Fruit fly (Drosophila melanogaster) whole organism, wandering third instar larva: ENCODE data around the gene CG6287.

Experiments
- Abd-B ChIP-seq: fragments of >200 bp; optimal IDR thresholded peaks from 2 replicates; lab custom pipeline; 2017; ENCODE audit warnings: missing biosample characterization, missing genetic modification characterization
- CrebA ChIP-seq: fragments of 200-800 bp; sonication (Bioruptor generic); optimal IDR thresholded peaks from 2 replicates; lab custom pipeline; 2016; ENCODE audit warnings: missing biosample characterization, mild to moderate bottlenecking, missing genetic modification characterization, borderline replicate concordance
- Dfd ChIP-seq: fragments of >200 bp; optimal IDR thresholded peaks from 2 replicates; lab custom pipeline; 2017; ENCODE audit warnings: missing biosample characterization, missing genetic modification characterization
- Dif ChIP-seq: fragments of 200-275, 200-300 bp; sonication (Bioruptor generic); optimal IDR thresholded peaks from 2 replicates; lab custom pipeline; 2018; ENCODE audit warnings: missing biosample characterization, missing genetic modification characterization; ENCODE audit not compliant: partially characterized antibody
- HLH106 ChIP-seq: fragments of 200-800 bp; optimal IDR thresholded peaks from 3 replicates; lab custom pipeline; 2019; ENCODE audit warnings: missing biosample characterization, mild to moderate bottlenecking, missing genetic modification characterization, moderate library complexity
- Hnf4 ChIP-seq: fragments of 200-800 bp; sonication (Bioruptor generic); optimal IDR thresholded peaks from 2 replicates; lab custom pipeline; 2016; ENCODE audit warnings: missing biosample characterization, mild to moderate bottlenecking, missing genetic modification characterization
- Hr78 ChIP-seq: fragments of >200 bp; optimal IDR thresholded peaks from 2 replicates; lab custom pipeline; 2017; ENCODE audit warnings: missing biosample characterization, missing genetic modification characterization
- Hr83 ChIP-seq: fragments of 200-300 bp; sonication (Bioruptor generic); optimal IDR thresholded peaks from 2 replicates; lab custom pipeline; 2016; ENCODE audit warnings: missing biosample characterization, mild to moderate bottlenecking, missing genetic modification characterization, moderate library complexity; ENCODE audit not compliant: poor library complexity, severe bottlenecking
- Jra ChIP-seq: sonication (Bioruptor generic); optimal IDR thresholded peaks from 2 replicates; lab custom pipeline; 2016; ENCODE audit warnings: missing biosample characterization, missing genetic modification characterization
- Mio ChIP-seq: sonication (Bioruptor generic); optimal IDR thresholded peaks from 2 replicates; lab custom pipeline; 2016; ENCODE audit warnings: missing biosample characterization, missing genetic modification characterization
- Myc ChIP-seq: fragments of >200 bp; optimal IDR thresholded peaks from 2 replicates; lab custom pipeline; 2017
- OdsH ChIP-seq: fragments of 200-800 bp; sonication (Bioruptor generic); optimal IDR thresholded peaks from 2 replicates; lab custom pipeline; 2016; ENCODE audit warnings: missing biosample characterization, mild to moderate bottlenecking, missing genetic modification characterization
- Rel ChIP-seq, 2 experiments: fragments of 200-800 bp; sonication (Bioruptor generic) in 1 of 2; optimal IDR thresholded peaks; 2 replicates in 1 of 2; 3 replicates in 1 of 2; lab custom pipeline; 2016 to 2019; ENCODE audit warnings: mild to moderate bottlenecking in 2 of 2, missing biosample characterization in 2 of 2, missing genetic modification characterization in 2 of 2, moderate library complexity in 1 of 2
- Sp1 ChIP-seq: fragments of 200-800 bp; sonication (Bioruptor generic); optimal IDR thresholded peaks from 3 replicates; lab custom pipeline; 2019; ENCODE audit warnings: missing biosample characterization, mild to moderate bottlenecking, missing genetic modification characterization, moderate library complexity
- br ChIP-seq: fragments of 200-800 bp; sonication (Bioruptor generic); optimal IDR thresholded peaks from 2 replicates; lab custom pipeline; 2016; ENCODE audit warnings: missing biosample characterization, missing genetic modification characterization
- brk ChIP-seq: fragments of 200-800 bp; sonication (Bioruptor generic); optimal IDR thresholded peaks from 2 replicates; lab custom pipeline; 2016; ENCODE audit warnings: missing biosample characterization, mild to moderate bottlenecking, missing genetic modification characterization
- dl ChIP-seq, 2 experiments: fragments of 175-275, 200-275 bp in 1 of 2; fragments of 200-275 bp in 1 of 2; sonication (Bioruptor generic); optimal IDR thresholded peaks; lab custom pipeline; 2018; ENCODE audit warnings: mild to moderate bottlenecking in 2 of 2, missing biosample characterization in 2 of 2, missing genetic modification characterization in 2 of 2, moderate library complexity in 2 of 2; ENCODE audit not compliant: partially characterized antibody in 2 of 2, insufficient read depth in 1 of 2
- dmrt93B ChIP-seq: fragments of 200-800 bp; sonication (Bioruptor generic); optimal IDR thresholded peaks from 2 replicates; lab custom pipeline; 2018; ENCODE audit warnings: missing biosample characterization, mild to moderate bottlenecking, missing genetic modification characterization
- dsf ChIP-seq: sonication (Bioruptor generic); optimal IDR thresholded peaks from 2 replicates; lab custom pipeline; 2016; ENCODE audit warnings: missing biosample characterization, missing genetic modification characterization, borderline replicate concordance
- ey ChIP-seq: fragments of 200-800 bp; sonication (Bioruptor generic); optimal IDR thresholded peaks from 2 replicates; lab custom pipeline; 2016; ENCODE audit warnings: missing biosample characterization, missing genetic modification characterization
- fru ChIP-seq: fragments of 200-800 bp; sonication (Bioruptor generic); optimal IDR thresholded peaks from 3 replicates; lab custom pipeline; 2016; ENCODE audit warnings: missing biosample characterization, mild to moderate bottlenecking, missing genetic modification characterization
- h ChIP-seq: fragments of 200-800 bp; sonication (Bioruptor generic); optimal IDR thresholded peaks from 3 replicates; lab custom pipeline; 2016; ENCODE audit warnings: missing biosample characterization, mild to moderate bottlenecking, missing genetic modification characterization
- jim ChIP-seq: fragments of 175-275, 200-325 bp; sonication (Bioruptor generic); optimal IDR thresholded peaks from 2 replicates; lab custom pipeline; 2016; ENCODE audit warnings: missing biosample characterization, mild to moderate bottlenecking, missing genetic modification characterization
- lola ChIP-seq: fragments of >200 bp; optimal IDR thresholded peaks from 2 replicates; lab custom pipeline; 2017; ENCODE audit warnings: missing biosample characterization, missing genetic modification characterization
- psq ChIP-seq: fragments of 200-800 bp; sonication (Bioruptor generic); optimal IDR thresholded peaks from 3 replicates; lab custom pipeline; 2017; ENCODE audit warnings: missing biosample characterization, mild to moderate bottlenecking, missing genetic modification characterization, moderate library complexity
- rgr ChIP-seq: fragments of 200-800 bp; sonication (Bioruptor generic); optimal IDR thresholded peaks from 3 replicates; lab custom pipeline; 2016; ENCODE audit warnings: missing biosample characterization, mild to moderate bottlenecking, missing genetic modification characterization
- sage ChIP-seq: fragments of 200-800 bp; sonication (Bioruptor generic); optimal IDR thresholded peaks from 2 replicates; lab custom pipeline; 2016; ENCODE audit warnings: missing biosample characterization, mild to moderate bottlenecking, missing genetic modification characterization
- sv ChIP-seq: fragments of 200-800 bp; sonication (Bioruptor generic); optimal IDR thresholded peaks from 3 replicates; lab custom pipeline; 2016; ENCODE audit warnings: missing biosample characterization, missing genetic modification characterization
- woc ChIP-seq: sonication (Bioruptor generic); optimal IDR thresholded peaks from 2 replicates; lab custom pipeline; 2016; ENCODE audit warnings: missing biosample characterization, mild to moderate bottlenecking, missing genetic modification characterization

Gene CG6287

DNA sequence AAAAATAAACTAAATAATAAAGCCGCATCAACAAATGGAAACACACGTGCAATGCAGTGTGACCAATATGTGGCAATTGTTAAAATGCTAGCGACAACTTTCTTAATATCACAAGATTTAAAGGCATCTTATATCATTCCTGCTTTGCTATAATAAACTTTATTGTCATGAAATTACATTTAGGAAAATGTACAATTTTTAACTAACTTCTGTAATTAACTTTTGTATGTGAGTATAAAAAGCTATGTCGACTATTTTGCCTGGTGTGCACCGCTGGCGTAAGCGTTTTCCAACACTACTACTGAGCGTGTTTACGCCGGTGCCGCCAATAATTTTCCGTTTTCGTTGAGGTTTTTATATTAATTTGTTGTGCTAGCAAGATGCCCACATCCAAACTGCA is 32.0 kb downstream of the CG6287 start, which contains the start of the genes Csl4 and Nup160 (continued):
- TF ChIP-seq fru (GFP tag; lab: Kevin White, UChicago) = no peak
- TF ChIP-seq Hnf4 = no peak
- TF ChIP-seq Hr83 (GFP tag; lab: Kevin White, UChicago) = peak; percentile 82
- TF ChIP-seq Sp1 (GFP tag; lab: Kevin White, UChicago) = no peak
- TF ChIP-seq h = no peak
- TF ChIP-seq Jra = no peak
- TF ChIP-seq sage (GFP tag; lab: Kevin White, UChicago) = no peak
- TF ChIP-seq Dfd (GFP tag; lab: Kevin White, UChicago) = no peak
- peak; percentile 84 for TF ChIP-seq dsf
- peak; percentile 79 for TF ChIP-seq OdsH (GFP tag; lab: Kevin White, UChicago)
- TF ChIP-seq Hr78 (GFP tag; lab: Kevin White, UChicago) = no peak
- no peak for TF ChIP-seq br (GFP tag; lab: Kevin White, UChicago)
- no peak for TF ChIP-seq dl (GFP tag; optimal IDR thresholded peaks at IDR 0.05; lab: Kevin White, UChicago; ENCODE audit: insufficient read depth in 1 of 2, partially characterized antibody in 2 of 2)
- no peak for TF ChIP-seq CrebA
- TF ChIP-seq Dif (GFP tag; lab: Kevin White, UChicago) = no peak
- TF ChIP-seq Rel (GFP tag; optimal IDR thresholded peaks at IDR 0.05; lab: Kevin White, UChicago) = no peak
- TF ChIP-seq Rel (tag; optimal IDR thresholded peaks at IDR 0.05; lab: Kevin White, UChicago) = no peak
- peak; percentile 69 for TF ChIP-seq Myc (lab: Kevin White, UChicago)
- peak; percentile 86 for TF ChIP-seq woc (GFP tag; lab: Kevin White, UChicago)

dm6 chr2L:11121614-11122013 is 33.9 kb downstream of the CG6287 start, which contains the start of gene Dnaaf4:
Dnaaf4 (minus strand) TSS chr2L:11121714.
- no peak for TF ChIP-seq sage (GFP tag; lab: Kevin White, UChicago)
- no peak for TF ChIP-seq woc (GFP tag; lab: Kevin White, UChicago)
- no peak for TF ChIP-seq brk (GFP tag; lab: Kevin White, UChicago)
- TF ChIP-seq dmrt93B = no peak

DNA sequence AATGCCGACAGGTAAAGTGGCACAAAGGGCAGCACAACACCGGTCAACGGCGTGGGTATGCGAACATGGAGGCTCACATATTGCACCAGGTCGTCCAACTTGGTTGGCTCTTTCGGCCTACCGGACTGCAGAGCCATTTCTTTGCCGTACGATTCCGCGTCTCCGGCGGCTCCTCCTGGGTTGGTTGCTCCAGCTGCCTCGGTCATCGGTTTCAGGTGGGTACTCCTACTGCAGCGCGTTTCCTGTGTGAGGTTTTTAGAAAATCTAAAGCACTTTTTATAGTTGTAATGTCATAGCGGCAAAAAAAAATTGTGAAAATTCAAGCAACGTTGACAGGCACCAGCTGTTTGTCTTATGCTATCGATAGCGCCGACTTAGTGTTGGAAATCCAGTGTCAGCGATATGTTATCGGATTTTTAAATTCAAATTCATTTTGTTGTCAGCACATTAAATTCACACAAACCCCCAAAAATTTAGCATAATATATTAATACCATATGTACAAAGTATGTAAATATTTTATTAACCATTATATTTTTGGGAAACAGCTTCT is 35.5 kb downstream of the CG6287 start, which contains the start of gene CG6230:
Gene CG6230, minus strand, starts transcription at position 354 of the 552 bp plus-strand sequence.
- TF ChIP-seq Hr78 (GFP tag; lab: Kevin White, UChicago) (no peak), Hr83 (GFP tag; lab: Kevin White, UChicago) (peak; percentile 14), Dif (GFP tag; lab: Kevin White, UChicago) (no peak), brk (GFP tag; lab: Kevin White, UChicago) (no peak)

dm6 chr2L:11113714-11114113 is 41.8 kb downstream of the CG6287 start, which contains the start of gene Gr32a:
Gr32a (plus strand) TSS chr2L:11114014.
- TF ChIP-seq brk (GFP tag; lab: Kevin White, UChicago) (no peak), Dif (GFP tag; lab: Kevin White, UChicago) (no peak), br (GFP tag; lab: Kevin White, UChicago) (no peak), dl (GFP tag; optimal IDR thresholded peaks at IDR 0.05; lab: Kevin White, UChicago; ENCODE audit: insufficient read depth in 1 of 2, partially characterized antibody in 2 of 2) (no peak), rgr (no peak), fru (GFP tag; lab: Kevin White, UChicago) (no peak), lola (GFP tag; lab: Kevin White, UChicago) (no peak), woc (GFP tag; lab: Kevin White, UChicago) (no peak), Hr83 (GFP tag; lab: Kevin White, UChicago) (no peak), Abd-B (GFP tag; lab: Kevin White, UChicago) (no peak), h (no peak), Jra (no peak), Rel (GFP tag; optimal IDR thresholded peaks at IDR 0.05; lab: Kevin White, UChicago) (no peak), Rel (tag; optimal IDR thresholded peaks at IDR 0.05; lab: Kevin White, UChicago) (no peak), Mio (no peak), jim (GFP tag; lab: Kevin White, UChicago) (no peak), Hnf4 (no peak)

DNA sequence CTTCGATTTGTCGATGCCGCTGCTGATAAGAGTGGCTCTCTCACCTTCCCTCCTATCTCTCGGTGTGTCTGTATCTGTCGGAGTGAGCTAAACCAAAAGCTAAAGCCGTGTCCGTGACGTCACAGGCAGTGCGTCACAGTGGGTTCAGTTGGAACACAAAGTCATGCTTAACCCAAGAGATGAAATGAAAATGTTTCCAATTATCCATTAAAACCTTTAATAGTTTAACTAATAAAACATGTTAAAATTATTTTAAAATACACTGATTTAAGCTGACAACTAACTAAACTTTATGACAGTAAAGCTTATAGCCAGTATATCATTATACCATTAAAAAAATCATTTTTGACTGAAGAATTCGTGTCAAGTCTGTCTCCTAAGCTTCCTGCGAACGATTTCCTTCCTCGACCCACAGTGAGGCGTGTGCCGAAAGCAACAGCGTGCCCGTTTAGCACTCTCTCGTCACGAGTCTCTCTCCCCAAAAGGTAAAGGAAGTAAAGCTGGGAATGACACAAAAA is 42.5 kb downstream of the CG6287 start, which contains the start of gene Idua:
Gene Idua, minus strand, starts transcription at position 51 of the 518 bp plus-strand sequence.
- peak; percentile 81 for TF ChIP-seq Sp1 (GFP tag; lab: Kevin White, UChicago)
- TF ChIP-seq HLH106 (tag; lab: Kevin White, UChicago) = peak; percentile 75
- peak; percentile 76 for TF ChIP-seq ey (GFP tag; lab: Kevin White, UChicago)
- TF ChIP-seq Jra = peak; percentile 47
- TF ChIP-seq sv (GFP tag; lab: Kevin White, UChicago) = peak; percentile 35
- TF ChIP-seq Mio = no peak
- no peak for TF ChIP-seq Hr83 (GFP tag; lab: Kevin White, UChicago)
- TF ChIP-seq dsf = no peak
- TF ChIP-seq Rel (GFP tag; optimal IDR thresholded peaks at IDR 0.05; lab: Kevin White, UChicago) = peak; percentile 16
- TF ChIP-seq Rel (tag; optimal IDR thresholded peaks at IDR 0.05; lab: Kevin White, UChicago) = no peak
- TF ChIP-seq OdsH (GFP tag; lab: Kevin White, UChicago) = peak; percentile 79
- TF ChIP-seq psq (GFP tag; lab: Kevin White, UChicago) = peak; percentile 63
